Worm (Caenorhabditis elegans) whole organism, L3 larva: Measurements from ENCODE around the gene gcy-8.

ENCODE experiments used
- ZK546.5 ChIP-seq: sonication (generic microtip); optimal IDR thresholded peaks from 2 replicates; lab custom pipeline; 2017; ENCODE audit warnings: missing biosample characterization, missing genetic modification characterization
- aly-2 ChIP-seq: fragments of 150-350 bp; optimal IDR thresholded peaks from 2 replicates; lab custom pipeline; 2014; ENCODE audit warnings: missing biosample characterization, missing genetic modification characterization
- ama-1 ChIP-seq: fragments of 150-350 bp; optimal IDR thresholded peaks from 2 replicates; lab custom pipeline; 2018
- ceh-28 ChIP-seq: fragments of 150-350 bp; optimal IDR thresholded peaks from 2 replicates; lab custom pipeline; 2014; ENCODE audit warnings: missing biosample characterization, missing genetic modification reagents, missing genetic modification characterization
- ceh-82 ChIP-seq: fragments of 150-350 bp; optimal IDR thresholded peaks from 2 replicates; lab custom pipeline; 2014; ENCODE audit warnings: missing biosample characterization, missing genetic modification characterization
- ceh-9 ChIP-seq: sonication (generic microtip); optimal IDR thresholded peaks from 2 replicates; lab custom pipeline; 2018; ENCODE audit warnings: missing biosample characterization, missing genetic modification characterization
- egl-27 ChIP-seq: sonication (generic microtip); optimal IDR thresholded peaks from 4 replicates; lab custom pipeline; 2017; ENCODE audit warnings: missing biosample characterization, missing genetic modification reagents, missing genetic modification characterization
- egl-5 ChIP-seq: fragments of 150-350 bp; optimal IDR thresholded peaks from 2 replicates; lab custom pipeline; 2017; ENCODE audit warnings: missing biosample characterization, missing genetic modification reagents, missing genetic modification characterization, inconsistent platforms
- elt-2 ChIP-seq: sonication (generic microtip); optimal IDR thresholded peaks from 2 replicates; lab custom pipeline; 2016; ENCODE audit warnings: missing genetic modification reagents, mild to moderate bottlenecking, missing genetic modification characterization, missing compliant biosample characterization
- elt-3 ChIP-seq, 3 experiments: fragments of 150-350 bp in 1 of 3; sonication (generic microtip) in 2 of 3; optimal IDR thresholded peaks; 2 replicates in 2 of 3; 4 replicates in 1 of 3; lab custom pipeline; 2014 to 2017; ENCODE audit warnings: missing biosample characterization in 3 of 3, missing genetic modification characterization in 3 of 3
- hmg-11 ChIP-seq: sonication (generic microtip); optimal IDR thresholded peaks from 2 replicates; lab custom pipeline; 2016; ENCODE audit warnings: missing genetic modification characterization, missing compliant biosample characterization
- lin-15B ChIP-seq: fragments of 150-350 bp; optimal IDR thresholded peaks from 2 replicates; lab custom pipeline; 2014; ENCODE audit warnings: missing biosample characterization, missing genetic modification characterization
- lin-39 ChIP-seq: fragments of 150-350 bp; optimal IDR thresholded peaks from 2 replicates; lab custom pipeline; 2018; ENCODE audit warnings: missing biosample characterization, missing genetic modification reagents, missing genetic modification characterization
- mdl-1 ChIP-seq: fragments of 150-350 bp; optimal IDR thresholded peaks from 2 replicates; lab custom pipeline; 2014; ENCODE audit warnings: missing biosample characterization, missing genetic modification characterization
- nfya-1 ChIP-seq: sonication (generic microtip); optimal IDR thresholded peaks from 2 replicates; lab custom pipeline; 2017; ENCODE audit warnings: missing genetic modification characterization, mild to moderate bottlenecking, missing compliant biosample characterization, antibody characterized with exemption, moderate library complexity; ENCODE audit not compliant: insufficient read depth
- nhr-11 ChIP-seq: fragments of 150-350 bp; optimal IDR thresholded peaks from 2 replicates; lab custom pipeline; 2014; ENCODE audit warnings: missing biosample characterization, missing genetic modification characterization
- nhr-12 ChIP-seq: fragments of 150-350 bp; optimal IDR thresholded peaks from 2 replicates; lab custom pipeline; 2014; ENCODE audit warnings: missing biosample characterization, missing genetic modification characterization
- nhr-23 ChIP-seq: fragments of 150-350 bp; optimal IDR thresholded peaks from 2 replicates; lab custom pipeline; 2014; ENCODE audit warnings: missing biosample characterization, missing genetic modification reagents, missing genetic modification characterization
- nhr-237 ChIP-seq: fragments of 150-350 bp; optimal IDR thresholded peaks from 2 replicates; lab custom pipeline; 2014; ENCODE audit warnings: missing biosample characterization, missing genetic modification characterization
- nhr-25 ChIP-seq: sonication (generic microtip); optimal IDR thresholded peaks from 2 replicates; lab custom pipeline; 2017; ENCODE audit warnings: missing biosample characterization, missing genetic modification characterization
- nhr-28 ChIP-seq: fragments of 150-350 bp; optimal IDR thresholded peaks from 2 replicates; lab custom pipeline; 2014; ENCODE audit warnings: missing biosample characterization, missing genetic modification characterization
- nhr-43 ChIP-seq: sonication (generic microtip); optimal IDR thresholded peaks from 2 replicates; lab custom pipeline; 2016; ENCODE audit warnings: mild to moderate bottlenecking, missing genetic modification characterization, missing compliant biosample characterization; ENCODE audit not compliant: poor library complexity, severe bottlenecking
- nhr-67 ChIP-seq: fragments of 150-350 bp; optimal IDR thresholded peaks from 2 replicates; lab custom pipeline; 2014; ENCODE audit warnings: missing biosample characterization, missing genetic modification characterization
- nhr-76 ChIP-seq: fragments of 150-350 bp; sonication (generic microtip); optimal IDR thresholded peaks from 5 replicates; lab custom pipeline; 2014; ENCODE audit warnings: missing biosample characterization, missing genetic modification characterization
- pha-4 ChIP-seq: fragments of 150-350 bp; optimal IDR thresholded peaks from 2 replicates; lab custom pipeline; 2014; ENCODE audit warnings: missing biosample characterization, missing genetic modification reagents, missing genetic modification characterization
- pqm-1 ChIP-seq: fragments of 150-350 bp; optimal IDR thresholded peaks from 2 replicates; lab custom pipeline; 2017; ENCODE audit warnings: missing biosample characterization, missing genetic modification characterization, inconsistent platforms
- skn-1 ChIP-seq: fragments of 150-350 bp; optimal IDR thresholded peaks from 2 replicates; lab custom pipeline; 2014; ENCODE audit warnings: missing biosample characterization, missing genetic modification characterization
- tbx-2 ChIP-seq: sonication (generic microtip); optimal IDR thresholded peaks from 2 replicates; lab custom pipeline; 2016; ENCODE audit warnings: mild to moderate bottlenecking, missing genetic modification characterization, missing compliant biosample characterization
- unc-39 ChIP-seq: sonication (generic microtip); optimal IDR thresholded peaks from 4 replicates; lab custom pipeline; 2017; ENCODE audit warnings: missing biosample characterization, missing genetic modification characterization
- unc-62 ChIP-seq: fragments of 150-350 bp; sonication (generic microtip); optimal IDR thresholded peaks from 4 replicates; lab custom pipeline; 2014; ENCODE audit warnings: missing biosample characterization, missing genetic modification reagents, missing genetic modification characterization
- zag-1 ChIP-seq: fragments of 150-350 bp; optimal IDR thresholded peaks from 2 replicates; lab custom pipeline; 2014; ENCODE audit warnings: missing biosample characterization, missing genetic modification characterization

gcy-8 gene

DNA sequence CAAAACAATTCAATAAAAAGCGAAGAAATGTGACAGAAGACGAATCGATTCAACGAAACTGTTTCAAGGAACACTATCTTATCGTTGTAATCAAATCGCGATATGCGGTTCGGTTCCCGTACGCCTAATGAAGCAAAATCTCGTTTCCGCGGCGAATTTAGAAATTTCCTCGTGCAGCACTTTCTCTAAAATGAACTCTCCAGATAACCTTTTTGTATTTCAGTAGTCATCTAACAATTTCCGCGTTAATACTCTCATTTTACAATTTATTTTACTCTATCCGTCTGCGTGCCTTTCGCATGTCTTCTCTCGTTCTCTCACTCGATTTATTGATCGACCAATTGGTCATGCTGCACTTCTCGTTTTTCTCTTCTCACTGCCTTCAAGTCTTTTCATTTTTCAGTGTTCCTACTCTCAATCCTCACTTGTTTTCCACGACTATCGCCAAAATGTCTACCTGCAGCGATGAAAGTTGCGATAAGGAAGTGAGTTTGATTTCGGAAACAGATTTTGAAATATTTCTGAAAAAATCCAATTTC, 17.7 kb upstream of the gcy-8 start, which contains the start of the genes npp-27 and ntl-4:
Gene npp-27 (minus strand): TSS at position 51 of the 539 bp plus-strand sequence.
Gene ntl-4 (plus strand): TSS at position 379 of the 539 bp plus-strand sequence.
- TF ChIP-seq nhr-43 (tag; lab: Kevin White, UChicago) (no peak), elt-2 (tag; lab: Kevin White, UChicago) (no peak), nfya-1 (peak; percentile 36), egl-5 (tag; lab: Kevin White, UChicago) (peak; percentile 76), ama-1 (peak; percentile 83), ceh-28 (peak; percentile 58), pha-4 (tag; lab: Kevin White, UChicago) (peak; percentile 25)

ce11 chrIV:7914991-7915390, 13.0 kb upstream of the gcy-8 start, which contains the start of gene C49H3.4:
Gene C49H3.4 (plus strand): TSS chrIV:7915291.
- TF ChIP-seq mdl-1 (tag; lab: Kevin White, UChicago) = no peak
- TF ChIP-seq nhr-12 (tag; lab: Kevin White, UChicago) = no peak
- no peak for TF ChIP-seq lin-39 (tag; lab: Kevin White, UChicago)
- TF ChIP-seq nhr-67 = no peak
- TF ChIP-seq nhr-237 (tag; lab: Kevin White, UChicago) = no peak
- no peak for TF ChIP-seq nhr-11
- TF ChIP-seq egl-5 (tag; lab: Kevin White, UChicago) = no peak
- no peak for TF ChIP-seq tbx-2
- no peak for TF ChIP-seq unc-39 (tag; lab: Kevin White, UChicago)
- no peak for TF ChIP-seq nhr-76 (tag; lab: Kevin White, UChicago)
- no peak for TF ChIP-seq hmg-11 (tag; lab: Kevin White, UChicago)
- TF ChIP-seq, all 47 proteins: peak for 0

ce11 chrIV:7916907-7917306, 11.0 kb upstream of the gcy-8 start:
- TF ChIP-seq nhr-25 (tag; lab: Kevin White, UChicago) (no peak), ceh-9 (tag; lab: Kevin White, UChicago) (no peak), unc-62 (GFP tag; lab: Kevin White, UChicago) (no peak), nhr-76 (tag; lab: Kevin White, UChicago) (no peak), egl-27 (tag; lab: Kevin White, UChicago) (no peak), nhr-28 (tag; lab: Kevin White, UChicago) (no peak), nhr-11 (no peak), skn-1 (tag; lab: Kevin White, UChicago) (no peak), elt-3 (tag; optimal IDR thresholded peaks at IDR 0.05; lab: Kevin White, UChicago) (no peak), lin-15B (tag; lab: Kevin White, UChicago) (no peak), ama-1 (no peak), ceh-82 (tag; lab: Kevin White, UChicago) (no peak), nhr-12 (tag; lab: Kevin White, UChicago) (no peak)
- TF ChIP-seq, all 47 proteins: peak for 0

- TF ChIP-seq skn-1 (tag; lab: Kevin White, UChicago) (no peak), aly-2 (tag; lab: Kevin White, UChicago) (no peak), pqm-1 (tag; lab: Kevin White, UChicago) (no peak), zag-1 (tag; lab: Kevin White, UChicago) (no peak), nfya-1 (no peak), lin-15B (tag; lab: Kevin White, UChicago) (no peak), unc-39 (tag; lab: Kevin White, UChicago) (no peak), elt-2 (tag; lab: Kevin White, UChicago) (no peak), nhr-11 (no peak)
- TF ChIP-seq, all 47 proteins: peak for 0
These were observed 10.1 kb upstream of the gcy-8 start for ce11 chrIV:7917881-7918280.

DNA sequence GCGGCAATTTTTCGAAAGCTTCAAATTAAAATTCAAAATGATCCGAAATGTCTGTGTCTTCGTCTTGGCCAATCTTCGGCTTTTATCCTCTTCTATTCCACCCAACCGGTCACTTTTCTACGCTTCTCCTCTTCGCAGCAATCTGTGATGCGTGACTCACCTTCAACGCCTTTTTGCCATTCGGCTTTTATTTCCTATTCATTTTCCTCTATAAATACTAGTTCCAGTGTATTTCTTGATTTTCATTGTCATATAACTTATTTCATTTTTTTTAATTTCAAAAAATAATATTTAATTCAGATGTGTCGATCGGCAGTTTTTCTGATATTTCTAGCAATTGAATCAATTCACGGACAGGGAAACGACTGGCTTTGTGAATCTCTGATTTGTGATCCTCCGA, 7.8 kb upstream of the gcy-8 start, which contains the start of gene C49H3.16:
Gene C49H3.16 (plus strand): TSS at position 301 of the 400 bp plus-strand sequence.
- TF ChIP-seq elt-3 (tag; optimal IDR thresholded peaks at IDR 0.05; lab: Kevin White, UChicago) (no peak), nhr-23 (tag; lab: Kevin White, UChicago) (no peak), ceh-9 (tag; lab: Kevin White, UChicago) (no peak), unc-39 (tag; lab: Kevin White, UChicago) (no peak), nhr-11 (no peak), nhr-43 (tag; lab: Kevin White, UChicago) (no peak), elt-2 (tag; lab: Kevin White, UChicago) (no peak), tbx-2 (no peak), nfya-1 (no peak), ceh-82 (tag; lab: Kevin White, UChicago) (no peak), hmg-11 (tag; lab: Kevin White, UChicago) (no peak), ZK546.5 (no peak), ceh-28 (no peak)
